Worm (Caenorhabditis elegans): Measurements from ENCODE around the gene F53A2.11.

DNA sequence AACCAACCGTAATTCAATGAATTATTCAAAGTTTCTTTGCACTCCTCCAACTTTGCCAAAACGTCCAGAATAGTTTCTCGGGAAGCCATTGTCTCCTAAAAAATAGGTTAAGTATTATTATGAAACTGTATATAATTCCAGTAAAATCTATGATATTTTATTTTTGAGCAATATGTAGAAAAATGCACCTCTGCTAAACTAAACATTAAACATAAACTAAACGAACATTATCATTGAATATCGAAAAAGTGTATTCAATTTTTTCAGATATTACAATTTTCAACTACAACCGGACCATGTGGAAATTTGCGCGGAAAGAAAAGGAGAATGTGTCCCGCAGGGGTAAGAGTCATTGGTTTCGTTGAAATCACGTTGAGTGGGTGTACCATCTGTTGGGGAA, 17.2 kb upstream of the F53A2.11 start, which contains the start of gene F53A2.3:
- TF ChIP-seq ama-1 (optimal IDR thresholded peaks at IDR 0.05) (no peak), C34B4.2 (tag; optimal IDR thresholded peaks at IDR 0.05) (no peak), nhr-71 (tag; optimal IDR thresholded peaks at IDR 0.05) (no peak), lin-35 (GFP tag; optimal IDR thresholded peaks at IDR 0.05) (no peak), lin-13 (GFP tag; optimal IDR thresholded peaks at IDR 0.05) (no peak)

Measured in whole organism, L1 larva.